Worm (Caenorhabditis elegans): ENCODE data around the gene C16C8.18.
"Not testable (repeated sequence)": the region's sequence is repeated elsewhere in the genome, so short reads cannot be mapped to it uniquely, and the experiment has no call there.

Gene C16C8.18

ce11 chrII:3449514-3449913 is 20.0 kb downstream of the C16C8.18 start, which contains the start of gene C16C8.14:
Gene C16C8.14 (plus strand): TSS chrII:3449814.
- not testable (repeated sequence) for TF ChIP-seq F52B5.7 (tag; optimal IDR thresholded peaks at IDR 0.05); K12H6.12 (tag; optimal IDR thresholded peaks at IDR 0.05); tbp1 (GFP tag; optimal IDR thresholded peaks at IDR 0.05)

ce11 chrII:3452421-3452820 is 22.9 kb downstream of the C16C8.18 start, which contains the start of gene C16C8.12:
Gene C16C8.12 (plus strand): TSS chrII:3452721.
- TF ChIP-seq lsl-1 (GFP tag; optimal IDR thresholded peaks at IDR 0.05) (peak; percentile 72), madf-8 (GFP tag; conservative IDR thresholded peaks at IDR 0.05) (no peak), madf-6 (GFP tag; IDR thresholded peaks at IDR 0.05) (no peak), D2030.7 (GFP tag; IDR thresholded peaks at IDR 0.05) (peak; percentile 18; the same call in 1 of the 2 replicates), nfyb-1 (GFP tag; IDR thresholded peaks at IDR 0.05) (no peak), B0336.3 (GFP tag; IDR thresholded peaks at IDR 0.05) (no peak), nhr-90 (tag; optimal IDR thresholded peaks at IDR 0.05) (no peak)

- TF ChIP-seq Y67H2A.10 (GFP tag; conservative IDR thresholded peaks at IDR 0.05) (no peak), nhr-90 (tag; optimal IDR thresholded peaks at IDR 0.05) (no peak), lsl-1 (GFP tag; optimal IDR thresholded peaks at IDR 0.05) (peak; percentile 80), ceh-40 (GFP tag; IDR thresholded peaks at IDR 0.05) (no peak), madf-6 (GFP tag; IDR thresholded peaks at IDR 0.05) (peak; percentile 51; the same call in 1 of the 2 replicates), sdz-38 (tag; optimal IDR thresholded peaks at IDR 0.05) (no peak), ztf-6 (GFP tag; IDR thresholded peaks at IDR 0.05) (no peak), nhr-179 (tag; optimal IDR thresholded peaks at IDR 0.05) (no peak), F33H1.4 (GFP tag; IDR thresholded peaks at IDR 0.05) (0 out of 2 replicates have a peak, but pooled peaks have one; percentile 25), ztf-22 (GFP tag; optimal IDR thresholded peaks at IDR 0.05) (no peak), athp-1 (tag; optimal IDR thresholded peaks at IDR 0.05) (peak; percentile 20), bed-2 (GFP tag; IDR thresholded peaks at IDR 0.05) (no peak), xnd-1 (tag; optimal IDR thresholded peaks at IDR 0.05) (peak; percentile 7), efl-1 (GFP tag; optimal IDR thresholded peaks at IDR 0.05) (no peak)
These were observed 24.0 kb downstream of the C16C8.18 start, which contains the start of gene C16C8.11 for ce11 chrII:3453521-3453920. Gene C16C8.11 (plus strand): TSS chrII:3453708.

- TF ChIP-seq lin-40 (tag; optimal IDR thresholded peaks at IDR 0.05) (no peak), dpff-1 (tag; optimal IDR thresholded peaks at IDR 0.05) (no peak), xnd-1 (tag; optimal IDR thresholded peaks at IDR 0.05) (no peak), K11D2.4 (GFP tag; IDR thresholded peaks at IDR 0.05) (no peak), let-526 (GFP tag; IDR thresholded peaks at IDR 0.05) (no peak), C17E4.6 (GFP tag; IDR thresholded peaks at IDR 0.05) (no peak), ztf-18 (tag; optimal IDR thresholded peaks at IDR 0.05) (no peak), ceh-91 (GFP tag; IDR thresholded peaks at IDR 0.05) (no peak), rcor-1 (GFP tag; IDR thresholded peaks at IDR 0.05) (no peak), egrh-3 (GFP tag; IDR thresholded peaks at IDR 0.05) (no peak), fkh-3 (tag; optimal IDR thresholded peaks at IDR 0.05) (no peak), hmg-20 (GFP tag; IDR thresholded peaks at IDR 0.05) (no peak)
These were observed 28.7 kb downstream of the C16C8.18 start, which contains the start of the genes C16C8.26 and C16C8.19 for ce11 chrII:3458209-3458608. Gene C16C8.26 (minus strand): TSS chrII:3458309. Gene C16C8.19 (plus strand): TSS chrII:3458487.

ce11 chrII:3459199-3459598 is 29.7 kb downstream of the C16C8.18 start:
- no peak for TF ChIP-seq lsl-1 (GFP tag; optimal IDR thresholded peaks at IDR 0.05)
- no peak for TF ChIP-seq egl-44 (GFP tag; IDR thresholded peaks at IDR 0.05)
- no peak for TF ChIP-seq ztf-6 (GFP tag; IDR thresholded peaks at IDR 0.05)
- TF ChIP-seq hmg-1.2 (GFP tag; IDR thresholded peaks at IDR 0.05), result no peak
- TF ChIP-seq dpl-1 (GFP tag; optimal IDR thresholded peaks at IDR 0.05), result no peak
- no peak for TF ChIP-seq fkh-3 (tag; optimal IDR thresholded peaks at IDR 0.05)
- no peak for TF ChIP-seq madf-10 (tag; optimal IDR thresholded peaks at IDR 0.05)
- TF ChIP-seq tbx-9 (tag; optimal IDR thresholded peaks at IDR 0.05; ENCODE audit: borderline replicate concordance), result no peak
- no peak for TF ChIP-seq Y95B8A.8 (GFP tag; IDR thresholded peaks at IDR 0.05)
- TF ChIP-seq F23B12.7 (tag; optimal IDR thresholded peaks at IDR 0.05; ENCODE audit: insufficient read depth), result no peak
- TF ChIP-seq nhr-120 (GFP tag; IDR thresholded peaks at IDR 0.05), result no peak
- no peak for TF ChIP-seq ceh-27 (GFP tag; optimal IDR thresholded peaks at IDR 0.05)
- TF ChIP-seq Y53F4B.3 (GFP tag; IDR thresholded peaks at IDR 0.05), result no peak
- TF ChIP-seq tbp1 (GFP tag; optimal IDR thresholded peaks at IDR 0.05), result no peak
- TF ChIP-seq let-607 (tag; optimal IDR thresholded peaks at IDR 0.05), result no peak
